Fruit fly (Drosophila melanogaster) whole organism, embryonic: ENCODE data around the gene dpr14.

Experiments
- Abd-B ChIP-seq: fragments of 200-800 bp; sonication (Bioruptor generic); optimal IDR thresholded peaks from 2 replicates; lab custom pipeline; 2018; ENCODE audit warnings: missing biosample characterization, mild to moderate bottlenecking, missing genetic modification characterization, moderate library complexity
- Blimp-1 ChIP-seq: fragments of 200-800 bp; sonication (Bioruptor generic); optimal IDR thresholded peaks from 3 replicates; lab custom pipeline; 2018; ENCODE audit warnings: missing biosample characterization, missing genetic modification characterization, mild to moderate bottlenecking, moderate library complexity, missing genetic modification reagents
- C15 ChIP-seq: fragments of 200-800 bp; sonication (Bioruptor generic); IDR thresholded peaks from 3 replicates; pipeline ENCODE4 v1.3.6; 2022; ENCODE audit warnings: missing biosample characterization, missing genetic modification characterization
- CG10209 ChIP-seq: fragments of 200-800 bp; sonication (Bioruptor generic); optimal IDR thresholded peaks from 3 replicates; lab custom pipeline; 2017; ENCODE audit warnings: missing biosample characterization, mild to moderate bottlenecking, missing genetic modification characterization, missing genetic modification reagents
- CG10267 ChIP-seq: fragments of 200-800 bp; sonication (Bioruptor generic); optimal IDR thresholded peaks from 2 replicates; lab custom pipeline; 2018; ENCODE audit warnings: missing biosample characterization, mild to moderate bottlenecking, missing genetic modification characterization, moderate library complexity
- CG11504 ChIP-seq: fragments of 200-800 bp; sonication (Bioruptor generic); optimal IDR thresholded peaks from 3 replicates; lab custom pipeline; 2019; ENCODE audit warnings: missing biosample characterization, mild to moderate bottlenecking, missing genetic modification characterization, moderate library complexity
- CG12391 ChIP-seq: fragments of 200-800 bp; sonication (Bioruptor generic); optimal IDR thresholded peaks from 3 replicates; lab custom pipeline; 2018; ENCODE audit warnings: missing biosample characterization, mild to moderate bottlenecking, missing genetic modification characterization, moderate library complexity
- CG13424 ChIP-seq: fragments of 200-800 bp; sonication (Bioruptor generic); optimal IDR thresholded peaks from 2 replicates; lab custom pipeline; 2019; ENCODE audit warnings: missing biosample characterization, mild to moderate bottlenecking, missing genetic modification characterization, moderate library complexity
- CG13775 ChIP-seq: fragments of 200-800 bp; sonication (Bioruptor generic); optimal IDR thresholded peaks from 3 replicates; lab custom pipeline; 2017; ENCODE audit warnings: missing biosample characterization, mild to moderate bottlenecking, missing genetic modification characterization
- CG14710 ChIP-seq: fragments of 200-800 bp; sonication (Bioruptor generic); optimal IDR thresholded peaks from 3 replicates; lab custom pipeline; 2019; ENCODE audit warnings: missing biosample characterization, mild to moderate bottlenecking, missing genetic modification characterization, moderate library complexity
- CG16779 ChIP-seq: fragments of 200-800 bp; sonication (Bioruptor generic); IDR thresholded peaks from 2 replicates; pipeline ENCODE4 v1.3.6; 2022; ENCODE audit warnings: missing biosample characterization, missing genetic modification characterization
- CG30020 ChIP-seq: fragments of 200-800 bp; optimal IDR thresholded peaks from 2 replicates; lab custom pipeline; 2019; ENCODE audit warnings: missing biosample characterization, mild to moderate bottlenecking, missing genetic modification characterization, moderate library complexity
- CG31365 ChIP-seq: fragments of 200-800 bp; sonication (Bioruptor generic); optimal IDR thresholded peaks from 2 replicates; lab custom pipeline; 2018; ENCODE audit warnings: missing biosample characterization, mild to moderate bottlenecking, missing genetic modification characterization
- CG31388 ChIP-seq: fragments of 200-800 bp; sonication (Bioruptor generic); optimal IDR thresholded peaks from 2 replicates; lab custom pipeline; 2016; ENCODE audit warnings: missing biosample characterization, missing genetic modification characterization
- CG32532 ChIP-seq: fragments of 200-800 bp; sonication (Bioruptor generic); IDR thresholded peaks from 2 replicates; pipeline ENCODE4 v1.3.6; 2022; ENCODE audit warnings: missing biosample characterization, missing genetic modification characterization
- CG3726 ChIP-seq: fragments of 200-800 bp; sonication (Bioruptor generic); IDR thresholded peaks from 3 replicates; pipeline ENCODE4, ENCODE4 v1.3.6; 2022; ENCODE audit warnings: missing biosample characterization, missing genetic modification characterization
- CG4404 ChIP-seq: fragments of 200-800 bp; sonication (Bioruptor generic); IDR thresholded peaks from 2 replicates; pipeline ENCODE4 v1.3.6; 2022; ENCODE audit warnings: missing biosample characterization, missing genetic modification characterization
- CG4617 ChIP-seq: fragments of 200-800 bp; sonication (Bioruptor generic); optimal IDR thresholded peaks from 3 replicates; lab custom pipeline; 2016; ENCODE audit warnings: missing biosample characterization, missing genetic modification characterization, borderline replicate concordance
- CG6254 ChIP-seq: fragments of 200-800 bp; sonication (Bioruptor generic); optimal IDR thresholded peaks from 3 replicates; lab custom pipeline; 2017; ENCODE audit warnings: mild to moderate bottlenecking, missing biosample characterization, missing genetic modification reagents, missing genetic modification characterization
- CG7372 ChIP-seq: fragments of 200-800 bp; sonication (Bioruptor generic); IDR thresholded peaks from 2 replicates; pipeline ENCODE4 v1.3.6; 2022; ENCODE audit warnings: missing biosample characterization, missing genetic modification characterization
- CG9817 ChIP-seq: fragments of 200-800 bp; sonication (Bioruptor generic); optimal IDR thresholded peaks from 2 replicates; lab custom pipeline; 2018; ENCODE audit warnings: missing biosample characterization, mild to moderate bottlenecking, missing genetic modification characterization, moderate library complexity
- Chrac-16 ChIP-seq: fragments of 200-800 bp; sonication (Bioruptor generic); optimal IDR thresholded peaks from 3 replicates; lab custom pipeline; 2016; ENCODE audit warnings: missing biosample characterization, missing genetic modification characterization
- Drgx ChIP-seq: fragments of 200-800 bp; sonication (Bioruptor generic); IDR thresholded peaks from 2 replicates; pipeline ENCODE4 v1.3.6; 2022; ENCODE audit warnings: missing biosample characterization, missing genetic modification characterization
- Ets97D ChIP-seq: fragments of 200-800 bp; sonication (Bioruptor generic); optimal IDR thresholded peaks from 3 replicates; lab custom pipeline; 2016; ENCODE audit warnings: missing biosample characterization, missing genetic modification characterization
- H15 ChIP-seq: fragments of 200-800 bp; sonication (Bioruptor generic); IDR thresholded peaks from 3 replicates; pipeline ENCODE4 v1.3.6; 2022; ENCODE audit warnings: missing biosample characterization, missing genetic modification characterization
- MESR4 ChIP-seq: fragments of 200-800 bp; sonication (Bioruptor generic); optimal IDR thresholded peaks from 2 replicates; lab custom pipeline; 2018; ENCODE audit warnings: missing biosample characterization, mild to moderate bottlenecking, missing genetic modification characterization, moderate library complexity
- NK7.1 ChIP-seq: fragments of 200-800 bp; sonication (Bioruptor generic); optimal IDR thresholded peaks from 3 replicates; lab custom pipeline; 2016; ENCODE audit warnings: missing biosample characterization, missing genetic modification characterization
- Ptx1 ChIP-seq: fragments of 200-800 bp; sonication (Bioruptor generic); IDR thresholded peaks from 2 replicates; pipeline ENCODE4 v1.3.6; 2022; ENCODE audit warnings: missing biosample characterization, missing genetic modification characterization
- Side ChIP-seq: fragments of 200-800 bp; sonication (Bioruptor generic); optimal IDR thresholded peaks from 2 replicates; lab custom pipeline; 2016; ENCODE audit warnings: missing biosample characterization, missing genetic modification characterization
- ac ChIP-seq: fragments of 200-800 bp; sonication (Bioruptor generic); optimal IDR thresholded peaks from 3 replicates; lab custom pipeline; 2017; ENCODE audit warnings: missing biosample characterization, mild to moderate bottlenecking, missing genetic modification characterization
- ase ChIP-seq: fragments of 200-800 bp; sonication (Bioruptor generic); IDR thresholded peaks from 3 replicates; pipeline ENCODE4 v1.3.6; 2022; ENCODE audit warnings: missing biosample characterization, missing genetic modification characterization
- bab2 ChIP-seq: fragments of 200-800 bp; sonication (Bioruptor generic); optimal IDR thresholded peaks from 2 replicates; lab custom pipeline; 2016; ENCODE audit warnings: missing biosample characterization, missing genetic modification characterization
- bsh ChIP-seq, 2 experiments: fragments of 200-800 bp; sonication (Bioruptor generic); optimal IDR thresholded peaks; 2 replicates each; lab custom pipeline; 2017 to 2018; ENCODE audit warnings: mild to moderate bottlenecking in 2 of 2, missing biosample characterization in 2 of 2, missing genetic modification characterization in 2 of 2, moderate library complexity in 1 of 2
- chm ChIP-seq: fragments of 200-800 bp; sonication (Bioruptor generic); IDR thresholded peaks from 2 replicates; pipeline ENCODE4 v1.3.6; 2022; ENCODE audit warnings: missing biosample characterization, missing genetic modification characterization
- corto ChIP-seq: fragments of 200-800 bp; sonication (Bioruptor generic); optimal IDR thresholded peaks from 2 replicates; lab custom pipeline; 2016; ENCODE audit warnings: missing biosample characterization, mild to moderate bottlenecking, missing genetic modification characterization, moderate library complexity
- croc ChIP-seq: fragments of 200-800 bp; sonication (Bioruptor generic); conservative IDR thresholded peaks from 3 replicates; pipeline ENCODE4 v1.3.6; 2022; ENCODE audit warnings: missing biosample characterization, missing genetic modification characterization
- cwo ChIP-seq: fragments of 200-800 bp; sonication (Bioruptor generic); optimal IDR thresholded peaks from 3 replicates; lab custom pipeline; 2017; ENCODE audit warnings: missing biosample characterization, missing genetic modification characterization, mild to moderate bottlenecking, moderate library complexity, missing genetic modification reagents
- dmrt11E ChIP-seq: fragments of 200-800 bp; sonication (Bioruptor generic); optimal IDR thresholded peaks from 3 replicates; lab custom pipeline; 2018; ENCODE audit warnings: missing biosample characterization, mild to moderate bottlenecking, missing genetic modification characterization, moderate library complexity
- lola ChIP-seq, 3 experiments: fragments of >200 bp in 2 of 3; fragments of 200-800 bp in 1 of 3; sonication (Bioruptor generic) in 1 of 3; optimal IDR thresholded peaks; 2 replicates each; lab custom pipeline; 2017 to 2019; ENCODE audit warnings: missing biosample characterization in 3 of 3, missing genetic modification characterization in 3 of 3, mild to moderate bottlenecking in 1 of 3, moderate library complexity in 1 of 3
- pfk ChIP-seq: fragments of 200-800 bp; sonication (Bioruptor generic); optimal IDR thresholded peaks from 2 replicates; lab custom pipeline; 2018; ENCODE audit warnings: missing biosample characterization, mild to moderate bottlenecking, missing genetic modification characterization, moderate library complexity
- phol ChIP-seq: fragments of 200-800 bp; sonication (Bioruptor generic); optimal IDR thresholded peaks from 3 replicates; lab custom pipeline; 2018; ENCODE audit warnings: missing biosample characterization, mild to moderate bottlenecking, missing genetic modification characterization, moderate library complexity
- psq ChIP-seq: fragments of 200-800 bp; sonication (Bioruptor generic); optimal IDR thresholded peaks from 2 replicates; lab custom pipeline; 2017; ENCODE audit warnings: missing biosample characterization, missing genetic modification characterization
- ro ChIP-seq: fragments of 200-800 bp; sonication (Bioruptor generic); IDR thresholded peaks from 2 replicates; pipeline ENCODE4 v1.3.6; 2022; ENCODE audit warnings: missing biosample characterization, missing genetic modification characterization
- row ChIP-seq: fragments of 200-800 bp; sonication (Bioruptor generic); IDR thresholded peaks from 3 replicates; pipeline ENCODE4 v1.3.6; 2022; ENCODE audit warnings: missing biosample characterization, missing genetic modification characterization
- sens ChIP-seq: fragments of 200-800 bp; sonication (Bioruptor generic); peaks from one replicate; lab custom pipeline; 2016; ENCODE audit warnings: missing biosample characterization, missing genetic modification characterization
- seq ChIP-seq: fragments of 200-800 bp; sonication (Bioruptor generic); IDR thresholded peaks from 2 replicates; pipeline ENCODE4 v1.3.6; 2022; ENCODE audit warnings: missing biosample characterization, missing genetic modification characterization
- sim ChIP-seq: fragments of 200-800 bp; sonication (Bioruptor generic); IDR thresholded peaks from 2 replicates; pipeline ENCODE4 v1.3.6; 2022; ENCODE audit warnings: missing biosample characterization, missing genetic modification characterization
- ttk ChIP-seq: fragments of 200-800 bp; sonication (Bioruptor generic); IDR thresholded peaks from 2 replicates; pipeline ENCODE4 v2.1.2; 2022; ENCODE audit warnings: missing biosample characterization, missing genetic modification characterization
- unc-4 ChIP-seq: fragments of 200-800 bp; sonication (Bioruptor generic); IDR thresholded peaks from 2 replicates; pipeline ENCODE4 v1.3.6; 2022; ENCODE audit warnings: missing biosample characterization, missing genetic modification characterization; ENCODE audit not compliant: partially characterized antibody
- vnd ChIP-seq: fragments of 200-800 bp; sonication (Bioruptor generic); IDR thresholded peaks from 3 replicates; pipeline ENCODE4 v1.3.6; 2022; ENCODE audit warnings: missing biosample characterization, missing genetic modification characterization; ENCODE audit not compliant: partially characterized antibody
- zen ChIP-seq: fragments of 200-800 bp; sonication (Bioruptor generic); optimal IDR thresholded peaks from 3 replicates; lab custom pipeline; 2018; ENCODE audit warnings: missing biosample characterization, mild to moderate bottlenecking, missing genetic modification characterization, moderate library complexity

The dpr14 gene

DNA sequence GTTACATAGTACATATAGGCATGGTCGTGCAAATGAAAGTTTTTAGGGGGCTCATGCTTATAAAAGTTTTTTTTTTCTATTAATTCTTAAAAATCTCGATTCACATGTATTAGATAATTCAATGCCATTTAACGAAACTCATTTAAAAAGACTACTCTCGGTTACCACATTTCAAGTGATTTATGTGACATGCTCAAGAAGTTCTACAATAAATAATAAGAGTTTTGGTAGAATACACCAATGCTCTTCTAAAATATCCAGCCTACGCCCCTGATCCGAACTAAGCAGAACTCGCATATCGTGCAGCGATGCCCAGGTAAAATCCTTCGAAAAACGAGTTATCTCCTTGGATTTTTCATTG, 15.6 kb downstream of the dpr14 start (continued):
- TF ChIP-seq Abd-B (no peak), psq (GFP tag; lab: Kevin White, UChicago) (no peak), CG3726 (GFP tag; lab: Robert Waterston, UW) (no peak), C15 (GFP tag; lab: Robert Waterston, UW) (no peak), sim (GFP tag; lab: Robert Waterston, UW) (no peak), CG14710 (tag; lab: Kevin White, UChicago) (peak; percentile 17), H15 (no peak), CG10267 (peak; percentile 10), CG31365 (tag; lab: Kevin White, UChicago) (no peak), CG13775 (peak; percentile 5), unc-4 (GFP tag; lab: Robert Waterston, UW) (no peak), Blimp-1 (GFP tag; lab: Kevin White, UChicago) (no peak), vnd (GFP tag; lab: Robert Waterston, UW) (no peak), bab2 (no peak), pfk (no peak), CG7372 (GFP tag; lab: Robert Waterston, UW) (no peak), Ptx1 (0 out of 2 replicates have a peak, but pooled peaks have one; percentile 10), CG13424 (tag; lab: Kevin White, UChicago) (peak; percentile 5), Side (GFP tag; lab: Kevin White, UChicago) (no peak), ase (GFP tag; lab: Robert Waterston, UW) (no peak), corto (GFP tag; lab: Kevin White, UChicago) (no peak), CG32532 (no peak), cwo (GFP tag; lab: Kevin White, UChicago) (no peak), seq (GFP tag; lab: Robert Waterston, UW) (no peak), CG9817 (tag; lab: Kevin White, UChicago) (no peak), zen (peak; percentile 15), CG16779 (no peak), sens (GFP tag; lab: Kevin White, UChicago) (peak; percentile 81), ro (GFP tag; lab: Robert Waterston, UW) (no peak), NK7.1 (no peak), ttk (GFP tag; lab: Robert Waterston, UW) (no peak), row (0 out of 3 replicates have a peak, but pooled peaks have one; percentile 16), bsh (GFP tag; optimal IDR thresholded peaks at IDR 0.05; lab: Kevin White, UChicago) (peak; percentile 15 to 23), CG4617 (GFP tag; lab: Kevin White, UChicago) (no peak), CG30020 (no peak), dmrt11E (tag; lab: Kevin White, UChicago) (peak; percentile 53), Drgx (GFP tag; lab: Robert Waterston, UW) (0 out of 2 replicates have a peak, but pooled peaks have one; percentile 28), CG10209 (GFP tag; lab: Kevin White, UChicago) (no peak), Ets97D (GFP tag; lab: Kevin White, UChicago) (no peak), chm (GFP tag; lab: Robert Waterston, UW) (no peak), CG4404 (GFP tag; lab: Robert Waterston, UW) (peak; percentile 62), ac (GFP tag; lab: Kevin White, UChicago) (peak; percentile 35), croc (GFP tag; lab: Robert Waterston, UW) (no peak), Chrac-16 (GFP tag; lab: Kevin White, UChicago) (peak; percentile 4), CG31388 (GFP tag; lab: Kevin White, UChicago) (no peak), lola (GFP tag; optimal IDR thresholded peaks at IDR 0.05; lab: Kevin White, UChicago) (peak in 1 of 3 experiments; percentile 47), MESR4 (GFP tag; lab: Kevin White, UChicago) (no peak), phol (tag; lab: Kevin White, UChicago) (peak; percentile 23), CG11504 (tag; lab: Kevin White, UChicago) (peak; percentile 21), CG12391 (peak; percentile 30), CG6254 (GFP tag; lab: Kevin White, UChicago) (no peak)
